Worm (Caenorhabditis elegans): ENCODE measurements around the gene imph-1.

- TF ChIP-seq fkh-10 (GFP tag; optimal IDR thresholded peaks at IDR 0.05) (no peak), pat-9 (tag; optimal IDR thresholded peaks at IDR 0.05) (no peak), unc-86 (tag; optimal IDR thresholded peaks at IDR 0.05) (no peak), ceh-14 (tag; optimal IDR thresholded peaks at IDR 0.05) (no peak), dmd-4 (tag; optimal IDR thresholded peaks at IDR 0.05; ENCODE audit: borderline replicate concordance) (no peak), sox-4 (tag; optimal IDR thresholded peaks at IDR 0.05) (no peak), dve-1 (tag; optimal IDR thresholded peaks at IDR 0.05) (no peak), ama-1 (optimal IDR thresholded peaks at IDR 0.05) (no peak), madf-2 (tag; optimal IDR thresholded peaks at IDR 0.05) (no peak), nfya-1 (tag; optimal IDR thresholded peaks at IDR 0.05) (no peak)
Measured at ce11 chrIII:4553316-4553715, at the start of gene imph-1.
